Worm (Caenorhabditis elegans) whole organism, young adult: Measurements from ENCODE around the gene ZK354.9.

Experiments used
- B0019.2 ChIP-seq: fragments of 200-800 bp; sonication (Bioruptor generic); conservative IDR thresholded peaks from 2 replicates; pipeline ENCODE4 v1.3.6; 2022; ENCODE audit warnings: missing genetic modification reagents, missing genetic modification characterization, missing compliant biosample characterization
- B0336.3 ChIP-seq: fragments of 200-800 bp; sonication (Bioruptor generic); IDR thresholded peaks from 2 replicates; pipeline ENCODE4 v1.3.6; 2022; ENCODE audit warnings: missing genetic modification characterization, missing compliant biosample characterization
- F10E7.11 ChIP-seq: sonication (generic microtip); optimal IDR thresholded peaks from 2 replicates; lab custom pipeline; 2017; ENCODE audit warnings: mild to moderate bottlenecking, missing genetic modification characterization, moderate library complexity, missing compliant biosample characterization
- F23B12.7 ChIP-seq: sonication (generic microtip); optimal IDR thresholded peaks from 2 replicates; lab custom pipeline; 2017; ENCODE audit warnings: missing genetic modification characterization, mild to moderate bottlenecking, missing compliant biosample characterization, antibody characterized with exemption, moderate library complexity; ENCODE audit not compliant: insufficient read depth
- F33H1.4 ChIP-seq: fragments of 200-800 bp; sonication (Bioruptor generic); IDR thresholded peaks from 2 replicates; pipeline ENCODE4 v1.3.6; 2022; ENCODE audit warnings: missing genetic modification reagents, missing genetic modification characterization, missing compliant biosample characterization
- F49E8.2 ChIP-seq: sonication (generic microtip); optimal IDR thresholded peaks from 3 replicates; lab custom pipeline; 2017; ENCODE audit warnings: missing genetic modification characterization, mild to moderate bottlenecking, missing compliant biosample characterization, antibody characterized with exemption, moderate library complexity; ENCODE audit not compliant: insufficient read depth
- F52B5.7 ChIP-seq: sonication (generic microtip); optimal IDR thresholded peaks from 2 replicates; lab custom pipeline; 2016; ENCODE audit warnings: mild to moderate bottlenecking, missing genetic modification characterization, missing compliant biosample characterization
- T07F8.4 ChIP-seq: sonication (generic microtip); optimal IDR thresholded peaks from 2 replicates; lab custom pipeline; 2016; ENCODE audit warnings: mild to moderate bottlenecking, missing genetic modification characterization, moderate library complexity, missing compliant biosample characterization
- Y56A3A.18 ChIP-seq: fragments of 200-800 bp; sonication (Bioruptor generic); IDR thresholded peaks from 2 replicates; pipeline ENCODE4 v1.3.6; 2022; ENCODE audit warnings: missing genetic modification reagents, missing genetic modification characterization, missing compliant biosample characterization
- Y67H2A.10 ChIP-seq: fragments of 200-800 bp; sonication (Bioruptor generic); conservative IDR thresholded peaks from 2 replicates; pipeline ENCODE4 v1.3.6; 2022; ENCODE audit warnings: missing genetic modification reagents, missing genetic modification characterization, missing compliant biosample characterization
- atf-7 ChIP-seq: sonication (generic microtip); optimal IDR thresholded peaks from 2 replicates; lab custom pipeline; 2017; ENCODE audit warnings: mild to moderate bottlenecking, missing genetic modification characterization, missing compliant biosample characterization
- athp-1 ChIP-seq: sonication (generic microtip); optimal IDR thresholded peaks from 2 replicates; lab custom pipeline; 2017; ENCODE audit warnings: mild to moderate bottlenecking, missing genetic modification characterization, missing compliant biosample characterization
- attf-5 ChIP-seq: fragments of 200-800 bp; sonication (Bioruptor generic); optimal IDR thresholded peaks from 2 replicates; lab custom pipeline; 2018; ENCODE audit warnings: mild to moderate bottlenecking, missing genetic modification characterization, missing compliant biosample characterization
- cebp-1 ChIP-seq, 2 experiments: fragments of 200-800 bp in 1 of 2; sonication (Bioruptor generic) in 1 of 2; sonication (generic microtip) in 1 of 2; IDR thresholded peaks in 1 of 2; optimal IDR thresholded peaks in 1 of 2; 2 replicates each; pipeline versions ENCODE4 v1.3.6 to Lab custom; 2017 to 2022; ENCODE audit warnings: missing compliant biosample characterization in 2 of 2, missing genetic modification characterization in 2 of 2, mild to moderate bottlenecking in 1 of 2, missing genetic modification reagents in 1 of 2, moderate library complexity in 1 of 2
- cebp-2 ChIP-seq: fragments of 200-800 bp; sonication (Bioruptor generic); IDR thresholded peaks from 2 replicates; pipeline ENCODE4 v1.3.6; 2022; ENCODE audit warnings: missing genetic modification characterization, missing compliant biosample characterization
- ceh-58 ChIP-seq: fragments of 200-800 bp; sonication (Bioruptor generic); IDR thresholded peaks from 2 replicates; pipeline ENCODE4 v1.3.6; 2022; ENCODE audit warnings: missing genetic modification characterization, missing compliant biosample characterization
- ceh-79 ChIP-seq: sonication (generic microtip); optimal IDR thresholded peaks from 2 replicates; lab custom pipeline; 2017; ENCODE audit warnings: mild to moderate bottlenecking, missing genetic modification characterization, missing compliant biosample characterization
- die-1 ChIP-seq: sonication (generic microtip); optimal IDR thresholded peaks from 2 replicates; lab custom pipeline; 2016; ENCODE audit warnings: missing genotype, mild to moderate bottlenecking, missing genetic modification characterization, missing compliant biosample characterization
- dpl-1 ChIP-seq: fragments of 150-350 bp; optimal IDR thresholded peaks from 2 replicates; lab custom pipeline; 2014; ENCODE audit warnings: missing biosample characterization, missing genetic modification reagents, missing genetic modification characterization
- ekl-4 ChIP-seq: fragments of 200-800 bp; sonication (Bioruptor generic); IDR thresholded peaks from 2 replicates; pipeline ENCODE4 v1.3.6; 2022; ENCODE audit warnings: missing genetic modification reagents, missing genetic modification characterization, missing compliant biosample characterization
- ets-4 ChIP-seq: fragments of 200-800 bp; sonication (Bioruptor generic); optimal IDR thresholded peaks from 2 replicates; lab custom pipeline; 2018; ENCODE audit warnings: mild to moderate bottlenecking, missing genetic modification characterization, missing compliant biosample characterization
- fkh-3 ChIP-seq: sonication (generic microtip); optimal IDR thresholded peaks from 2 replicates; lab custom pipeline; 2016; ENCODE audit warnings: mild to moderate bottlenecking, missing genetic modification characterization, missing compliant biosample characterization
- hlh-26 ChIP-seq: fragments of 200-800 bp; sonication (Bioruptor generic); conservative IDR thresholded peaks from 2 replicates; pipeline ENCODE4 v1.3.6; 2022; ENCODE audit warnings: missing genetic modification reagents, missing genetic modification characterization, missing compliant biosample characterization
- hmg-1.2 ChIP-seq: fragments of 200-800 bp; sonication (Bioruptor generic); IDR thresholded peaks from 2 replicates; pipeline ENCODE4 v1.3.6; 2022; ENCODE audit warnings: missing genetic modification reagents, missing genetic modification characterization, missing compliant biosample characterization
- lag-1 ChIP-seq: fragments of 200-800 bp; sonication (Bioruptor generic); IDR thresholded peaks from 2 replicates; pipeline ENCODE4 v1.3.6; 2022; ENCODE audit warnings: missing genetic modification reagents, missing genetic modification characterization, missing compliant biosample characterization
- lin-35 ChIP-seq, 3 experiments: fragments of 150-350 bp in 2 of 3; sonication (generic microtip) in 1 of 3; optimal IDR thresholded peaks; 2 replicates each; lab custom pipeline; 2014 to 2018; ENCODE audit warnings: missing biosample characterization in 3 of 3, missing genetic modification characterization in 3 of 3, missing genetic modification reagents in 3 of 3
- lin-40 ChIP-seq: sonication (generic microtip); optimal IDR thresholded peaks from 2 replicates; lab custom pipeline; 2016; ENCODE audit warnings: missing genetic modification characterization, mild to moderate bottlenecking, missing compliant biosample characterization, missing genotype, missing genetic modification reagents
- lin-54 ChIP-seq: fragments of 200-800 bp; sonication (Bioruptor generic); optimal IDR thresholded peaks from 2 replicates; lab custom pipeline; 2018; ENCODE audit warnings: mild to moderate bottlenecking, missing genetic modification characterization, missing compliant biosample characterization
- madf-10 ChIP-seq: sonication (generic microtip); optimal IDR thresholded peaks from 2 replicates; lab custom pipeline; 2016; ENCODE audit warnings: mild to moderate bottlenecking, missing genetic modification characterization, missing compliant biosample characterization
- madf-8 ChIP-seq: fragments of 200-800 bp; sonication (Bioruptor generic); conservative IDR thresholded peaks from 2 replicates; pipeline ENCODE4 v1.3.6; 2022; ENCODE audit warnings: missing genetic modification reagents, missing genetic modification characterization, missing compliant biosample characterization
- mcd-1 ChIP-seq: fragments of 200-800 bp; sonication (Bioruptor generic); IDR thresholded peaks from 2 replicates; pipeline ENCODE4 v1.3.6; 2022; ENCODE audit warnings: missing genetic modification reagents, missing genetic modification characterization, missing compliant biosample characterization
- mes-4 ChIP-seq: sonication (generic microtip); optimal IDR thresholded peaks from 2 replicates; lab custom pipeline; 2016; ENCODE audit warnings: missing genotype, missing genetic modification characterization, missing compliant biosample characterization
- nfya-1 ChIP-seq: sonication (generic microtip); optimal IDR thresholded peaks from 2 replicates; lab custom pipeline; 2017; ENCODE audit warnings: antibody characterized with exemption, missing compliant biosample characterization, missing genetic modification characterization, borderline replicate concordance; ENCODE audit not compliant: insufficient read depth
- nhr-179 ChIP-seq: sonication (generic microtip); optimal IDR thresholded peaks from 2 replicates; lab custom pipeline; 2016; ENCODE audit warnings: mild to moderate bottlenecking, missing genetic modification characterization, missing compliant biosample characterization
- nhr-80 ChIP-seq: sonication (generic microtip); optimal IDR thresholded peaks from 2 replicates; lab custom pipeline; 2016; ENCODE audit warnings: missing genetic modification characterization, missing compliant biosample characterization
- nhr-90 ChIP-seq: sonication (generic microtip); optimal IDR thresholded peaks from 2 replicates; lab custom pipeline; 2016; ENCODE audit warnings: missing genotype, mild to moderate bottlenecking, missing genetic modification characterization, missing compliant biosample characterization
- pbrm-1 ChIP-seq: fragments of 200-800 bp; sonication (Bioruptor generic); IDR thresholded peaks from 2 replicates; pipeline ENCODE4 v1.3.6; 2022; ENCODE audit warnings: missing genetic modification reagents, missing genetic modification characterization, missing compliant biosample characterization
- pha-4 ChIP-seq: fragments of 150-350 bp; sonication (generic microtip); optimal IDR thresholded peaks from 2 replicates; lab custom pipeline; 2014; ENCODE audit warnings: missing biosample characterization, missing genetic modification reagents, missing genetic modification characterization
- repo-1 ChIP-seq: sonication (generic microtip); optimal IDR thresholded peaks from 2 replicates; lab custom pipeline; 2017; ENCODE audit warnings: mild to moderate bottlenecking, missing genetic modification characterization, missing compliant biosample characterization
- snpc-1.3 ChIP-seq: sonication (generic microtip); optimal IDR thresholded peaks from 2 replicates; lab custom pipeline; 2017; ENCODE audit warnings: missing genetic modification characterization, mild to moderate bottlenecking, missing compliant biosample characterization, antibody characterized with exemption, moderate library complexity, missing genotype, missing genetic modification reagents; ENCODE audit not compliant: insufficient read depth
- snpc-3.4 ChIP-seq: sonication (generic microtip); optimal IDR thresholded peaks from 2 replicates; lab custom pipeline; 2017; ENCODE audit warnings: missing genetic modification characterization, mild to moderate bottlenecking, missing compliant biosample characterization, antibody characterized with exemption, moderate library complexity, missing genotype, missing genetic modification reagents
- snpc-4 ChIP-seq, 5 experiments: fragments of 150-350 bp in 1 of 5; sonication (generic microtip) in 4 of 5; optimal IDR thresholded peaks; 2 replicates each; lab custom pipeline; 2014 to 2018; ENCODE audit warnings: missing genetic modification characterization in 5 of 5, missing biosample characterization in 3 of 5, antibody characterized with exemption in 2 of 5, mild to moderate bottlenecking in 2 of 5, missing compliant biosample characterization in 2 of 5, missing genotype in 2 of 5, moderate library complexity in 2 of 5, missing genetic modification reagents in 1 of 5
- tbx-9 ChIP-seq: sonication (generic microtip); optimal IDR thresholded peaks from 2 replicates; lab custom pipeline; 2016; ENCODE audit warnings: borderline replicate concordance, missing genetic modification characterization, inconsistent platforms, missing compliant biosample characterization
- tlf-1 ChIP-seq: fragments of 200-800 bp; sonication (Bioruptor generic); optimal IDR thresholded peaks from 2 replicates; lab custom pipeline; 2018; ENCODE audit warnings: mild to moderate bottlenecking, missing genetic modification characterization, missing compliant biosample characterization
- unc-130 ChIP-seq: sonication (generic microtip); optimal IDR thresholded peaks from 2 replicates; lab custom pipeline; 2016; ENCODE audit warnings: missing genetic modification reagents, missing genetic modification characterization, missing compliant biosample characterization
- zfh-2 ChIP-seq: fragments of 200-800 bp; sonication (Bioruptor generic); conservative IDR thresholded peaks from 2 replicates; pipeline ENCODE4 v1.3.6; 2022; ENCODE audit warnings: missing genetic modification reagents, missing genetic modification characterization, missing compliant biosample characterization
- ztf-22 ChIP-seq: fragments of 200-800 bp; sonication (Bioruptor generic); optimal IDR thresholded peaks from 2 replicates; lab custom pipeline; 2018; ENCODE audit warnings: mild to moderate bottlenecking, missing genetic modification characterization, moderate library complexity, missing compliant biosample characterization

The ZK354.9 gene

DNA sequence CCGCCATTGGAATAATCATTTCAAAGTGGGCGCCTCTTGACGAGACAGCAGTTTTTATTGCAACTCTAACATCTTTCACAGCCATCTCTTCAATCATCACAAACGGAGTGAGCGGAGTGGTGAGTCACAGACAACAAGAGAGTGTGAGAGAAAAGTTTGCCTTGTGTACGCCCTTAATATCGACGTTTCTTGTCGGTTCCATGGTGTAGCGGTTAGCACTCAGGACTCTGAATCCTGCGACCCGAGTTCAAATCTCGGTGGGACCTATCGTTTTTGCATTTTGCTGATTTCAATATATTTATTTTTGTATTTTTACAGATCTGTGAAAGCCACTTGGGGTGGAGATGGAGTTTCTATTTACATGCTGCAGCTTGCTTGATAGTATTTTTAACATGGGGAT lies 26.6 kb upstream of the ZK354.9 start (continued):
- TF ChIP-seq tbx-9 (tag; lab: Kevin White, UChicago) (no peak), athp-1 (tag; lab: Kevin White, UChicago) (peak; percentile 31), nfya-1 (tag; lab: Kevin White, UChicago) (no peak), mes-4 (tag; lab: Kevin White, UChicago) (no peak), lin-54 (no peak), ets-4 (GFP tag; lab: Kevin White, UChicago) (no peak), tlf-1 (GFP tag; lab: Kevin White, UChicago) (peak; percentile 1), cebp-2 (no peak), ekl-4 (GFP tag; lab: Robert Waterston, UW) (no peak), T07F8.4 (tag; lab: Kevin White, UChicago) (no peak), pbrm-1 (GFP tag; lab: Robert Waterston, UW) (no peak), lin-35 (GFP tag; optimal IDR thresholded peaks at IDR 0.05; lab: Kevin White, UChicago) (no peak), madf-10 (tag; lab: Kevin White, UChicago) (peak; percentile 26), F52B5.7 (tag; lab: Kevin White, UChicago) (no peak), F49E8.2 (tag; lab: Kevin White, UChicago) (no peak), F33H1.4 (GFP tag; lab: Robert Waterston, UW) (peak; percentile 17), Y56A3A.18 (0 out of 2 replicates have a peak, but pooled peaks have one; percentile 51), hmg-1.2 (GFP tag; lab: Robert Waterston, UW) (peak; percentile 60), snpc-1.3 (peak; percentile 77), ztf-22 (GFP tag; lab: Kevin White, UChicago) (no peak), F10E7.11 (tag; lab: Kevin White, UChicago) (no peak), Y67H2A.10 (GFP tag; lab: Robert Waterston, UW) (no peak), cebp-1 (GFP tag; IDR thresholded peaks at IDR 0.05; lab: Robert Waterston, UW) (no peak), cebp-1 (tag; optimal IDR thresholded peaks at IDR 0.05; lab: Kevin White, UChicago) (no peak), die-1 (peak; percentile 60), B0019.2 (no peak), zfh-2 (GFP tag; lab: Robert Waterston, UW) (no peak), snpc-3.4 (peak; percentile 24), nhr-90 (no peak), ceh-79 (tag; lab: Kevin White, UChicago) (no peak), mcd-1 (GFP tag; lab: Robert Waterston, UW) (no peak), hlh-26 (no peak), nhr-80 (tag; lab: Kevin White, UChicago) (peak; percentile 24), B0336.3 (no peak), attf-5 (GFP tag; lab: Kevin White, UChicago) (peak; percentile 27), lin-40 (tag; lab: Kevin White, UChicago) (peak; percentile 43), madf-8 (GFP tag; lab: Robert Waterston, UW) (no peak), nhr-179 (no peak), pha-4 (tag; lab: Kevin White, UChicago) (no peak), dpl-1 (GFP tag; lab: Kevin White, UChicago) (no peak), F23B12.7 (tag; lab: Kevin White, UChicago) (peak; percentile 89), repo-1 (tag; lab: Kevin White, UChicago) (peak; percentile 35), lag-1 (GFP tag; lab: Robert Waterston, UW) (no peak), atf-7 (tag; lab: Kevin White, UChicago) (no peak), snpc-4 (GFP tag; optimal IDR thresholded peaks at IDR 0.05; lab: Kevin White, UChicago) (peak; percentile 77), snpc-4 (tag; optimal IDR thresholded peaks at IDR 0.05; lab: Kevin White, UChicago) (peak; percentile 46 to 93 (median 92)), unc-130 (no peak), fkh-3 (no peak), ceh-58 (GFP tag; lab: Robert Waterston, UW) (no peak)
